Worm (Caenorhabditis elegans) whole organism, early embryonic: ENCODE results near the gene srd-42.

Experiments used
- B0310.2 ChIP-seq: sonication (generic microtip); optimal IDR thresholded peaks from 2 replicates; lab custom pipeline; 2016; ENCODE audit warnings: mild to moderate bottlenecking, missing genetic modification characterization, missing compliant biosample characterization
- F13C5.2 ChIP-seq: sonication (generic microtip); optimal IDR thresholded peaks from 2 replicates; lab custom pipeline; 2017; ENCODE audit warnings: mild to moderate bottlenecking, missing genetic modification characterization, inconsistent platforms, missing compliant biosample characterization
- aly-1 ChIP-seq: sonication (generic microtip); optimal IDR thresholded peaks from 2 replicates; lab custom pipeline; 2016; ENCODE audit warnings: missing genetic modification characterization, missing compliant biosample characterization
- ama-1 ChIP-seq: fragments of 150-350 bp; optimal IDR thresholded peaks from 2 replicates; lab custom pipeline; 2014
- ceh-13 ChIP-seq: fragments of 200-800 bp; sonication (Bioruptor generic); optimal IDR thresholded peaks from 2 replicates; lab custom pipeline; 2018; ENCODE audit warnings: mild to moderate bottlenecking, missing genetic modification characterization, missing compliant biosample characterization
- ceh-36 ChIP-seq: sonication (generic microtip); optimal IDR thresholded peaks from 2 replicates; lab custom pipeline; 2016; ENCODE audit warnings: missing genetic modification characterization, inconsistent platforms, missing compliant biosample characterization
- ets-7 ChIP-seq: sonication (generic microtip); optimal IDR thresholded peaks from 2 replicates; lab custom pipeline; 2016; ENCODE audit warnings: missing genotype, missing genetic modification characterization, missing compliant biosample characterization
- flt-1 ChIP-seq: fragments of 200-800 bp; sonication (Bioruptor generic); IDR thresholded peaks from 2 replicates; pipeline ENCODE4 v1.3.6; 2022; ENCODE audit warnings: missing genetic modification characterization, missing compliant biosample characterization
- hmbx-1 ChIP-seq: sonication (generic microtip); optimal IDR thresholded peaks from 2 replicates; lab custom pipeline; 2016; ENCODE audit warnings: mild to moderate bottlenecking, missing genetic modification characterization, missing compliant biosample characterization
- hmg-4 ChIP-seq: fragments of 200-800 bp; sonication (Bioruptor generic); optimal IDR thresholded peaks from 2 replicates; lab custom pipeline; 2018; ENCODE audit warnings: mild to moderate bottlenecking, missing genetic modification characterization, missing compliant biosample characterization
- hnd-1 ChIP-seq: sonication (generic microtip); optimal IDR thresholded peaks from 2 replicates; lab custom pipeline; 2016; ENCODE audit warnings: missing genetic modification characterization, missing compliant biosample characterization
- pes-1 ChIP-seq: fragments of 200-800 bp; sonication (Bioruptor generic); IDR thresholded peaks from 2 replicates; pipeline ENCODE4 v1.3.6; 2022; ENCODE audit warnings: missing genetic modification reagents, missing genetic modification characterization, missing compliant biosample characterization
- scrt-1 ChIP-seq: fragments of 200-800 bp; sonication (Bioruptor generic); IDR thresholded peaks from 2 replicates; pipeline ENCODE4 v1.3.6; 2022; ENCODE audit warnings: missing genetic modification characterization, missing compliant biosample characterization
- sea-1 ChIP-seq: fragments of 200-800 bp; sonication (Bioruptor generic); conservative IDR thresholded peaks from 2 replicates; pipeline ENCODE4 v1.3.6; 2022; ENCODE audit warnings: missing genetic modification characterization, missing compliant biosample characterization
- tbx-11 ChIP-seq: fragments of 200-800 bp; sonication (Bioruptor generic); IDR thresholded peaks from 2 replicates; pipeline ENCODE4 v1.3.6; 2022; ENCODE audit warnings: missing genetic modification characterization, missing compliant biosample characterization
- tbx-37 ChIP-seq: fragments of 200-800 bp; sonication (Bioruptor generic); conservative IDR thresholded peaks from 2 replicates; pipeline ENCODE4 v1.3.6; 2022; ENCODE audit warnings: missing genetic modification reagents, missing genetic modification characterization, missing compliant biosample characterization
- tra-4 ChIP-seq: sonication (generic microtip); optimal IDR thresholded peaks from 2 replicates; lab custom pipeline; 2017; ENCODE audit warnings: missing genetic modification characterization, missing compliant biosample characterization

The srd-42 gene

ce11 chrX:13331386-13331785 is 28.1 kb upstream of the srd-42 start, which contains the start of gene sir-2.3:
Gene sir-2.3, plus strand, starts transcription at chrX:13331686.
- TF ChIP-seq ama-1 (lab: Kevin White, UChicago) (no peak), hmbx-1 (tag; lab: Kevin White, UChicago) (no peak), B0310.2 (tag; lab: Kevin White, UChicago) (no peak), tbx-11 (no peak)

ce11 chrX:13328868-13329267 is 25.6 kb upstream of the srd-42 start:
- TF ChIP-seq B0310.2 (tag; lab: Kevin White, UChicago) = no peak
- no peak for TF ChIP-seq hnd-1 (tag; lab: Kevin White, UChicago)
- no peak for TF ChIP-seq ama-1 (lab: Kevin White, UChicago)
- peak; percentile 23 for TF ChIP-seq F13C5.2 (tag; lab: Kevin White, UChicago)

ce11 chrX:13328034-13328433 is 24.8 kb upstream of the srd-42 start, which contains the start of gene sir-2.2:
Gene sir-2.2, plus strand, starts transcription at chrX:13328067.
- no peak for TF ChIP-seq B0310.2 (tag; lab: Kevin White, UChicago)
- TF ChIP-seq hnd-1 (tag; lab: Kevin White, UChicago) = no peak
- TF ChIP-seq sea-1 (GFP tag; lab: Robert Waterston, UW) = no peak
- TF ChIP-seq scrt-1 (GFP tag; lab: Robert Waterston, UW) = no peak

- no peak for TF ChIP-seq scrt-1 (GFP tag; lab: Robert Waterston, UW)
- TF ChIP-seq hnd-1 (tag; lab: Kevin White, UChicago) = no peak
- TF ChIP-seq hmbx-1 (tag; lab: Kevin White, UChicago) = no peak
- no peak for TF ChIP-seq ceh-36 (tag; lab: Kevin White, UChicago)
- no peak for TF ChIP-seq tbx-11
- no peak for TF ChIP-seq aly-1
- no peak for TF ChIP-seq hmg-4 (GFP tag; lab: Kevin White, UChicago)
- no peak for TF ChIP-seq ets-7
- no peak for TF ChIP-seq F13C5.2 (tag; lab: Kevin White, UChicago)
These were observed 21.8 kb upstream of the srd-42 start for ce11 chrX:13325039-13325438.

- TF ChIP-seq tbx-37 (no peak), ama-1 (lab: Kevin White, UChicago) (no peak), sea-1 (GFP tag; lab: Robert Waterston, UW) (no peak), ceh-13 (GFP tag; lab: Kevin White, UChicago) (no peak)
These were observed 21.1 kb upstream of the srd-42 start for ce11 chrX:13324326-13324725.

ce11 chrX:13323697-13324096 is 20.4 kb upstream of the srd-42 start:
- TF ChIP-seq tbx-37 (no peak), tbx-11 (no peak), hmbx-1 (tag; lab: Kevin White, UChicago) (no peak), scrt-1 (GFP tag; lab: Robert Waterston, UW) (no peak), F13C5.2 (tag; lab: Kevin White, UChicago) (no peak), pes-1 (GFP tag; lab: Robert Waterston, UW) (no peak), ceh-36 (tag; lab: Kevin White, UChicago) (no peak), ama-1 (lab: Kevin White, UChicago) (no peak), ceh-13 (GFP tag; lab: Kevin White, UChicago) (no peak), tra-4 (tag; lab: Kevin White, UChicago) (no peak), aly-1 (no peak), flt-1 (no peak)

ce11 chrX:13322886-13323285 is 19.6 kb upstream of the srd-42 start, which contains the start of gene F46G10.2:
Gene F46G10.2, plus strand, starts transcription at chrX:13322963.
- TF ChIP-seq scrt-1 (GFP tag; lab: Robert Waterston, UW) = no peak
- TF ChIP-seq ets-7 = no peak
- TF ChIP-seq aly-1 = no peak
- TF ChIP-seq B0310.2 (tag; lab: Kevin White, UChicago) = no peak
- no peak for TF ChIP-seq tra-4 (tag; lab: Kevin White, UChicago)
- TF ChIP-seq ama-1 (lab: Kevin White, UChicago) = no peak
- no peak for TF ChIP-seq tbx-37

ce11 chrX:13320575-13320974 is 17.3 kb upstream of the srd-42 start:
- TF ChIP-seq ets-7 (no peak), ceh-13 (GFP tag; lab: Kevin White, UChicago) (no peak), hmg-4 (GFP tag; lab: Kevin White, UChicago) (no peak), sea-1 (GFP tag; lab: Robert Waterston, UW) (no peak), ama-1 (lab: Kevin White, UChicago) (no peak), flt-1 (no peak), F13C5.2 (tag; lab: Kevin White, UChicago) (no peak), pes-1 (GFP tag; lab: Robert Waterston, UW) (no peak)

- TF ChIP-seq flt-1 = no peak
- TF ChIP-seq hnd-1 (tag; lab: Kevin White, UChicago) = no peak
- TF ChIP-seq hmg-4 (GFP tag; lab: Kevin White, UChicago) = no peak
- TF ChIP-seq ets-7 = no peak
- TF ChIP-seq pes-1 (GFP tag; lab: Robert Waterston, UW) = no peak
- TF ChIP-seq F13C5.2 (tag; lab: Kevin White, UChicago) = no peak
These were observed 15.1 kb upstream of the srd-42 start for ce11 chrX:13318316-13318715.
